Fruit fly (Drosophila melanogaster): ENCODE measurements around the gene CG14086.

DNA sequence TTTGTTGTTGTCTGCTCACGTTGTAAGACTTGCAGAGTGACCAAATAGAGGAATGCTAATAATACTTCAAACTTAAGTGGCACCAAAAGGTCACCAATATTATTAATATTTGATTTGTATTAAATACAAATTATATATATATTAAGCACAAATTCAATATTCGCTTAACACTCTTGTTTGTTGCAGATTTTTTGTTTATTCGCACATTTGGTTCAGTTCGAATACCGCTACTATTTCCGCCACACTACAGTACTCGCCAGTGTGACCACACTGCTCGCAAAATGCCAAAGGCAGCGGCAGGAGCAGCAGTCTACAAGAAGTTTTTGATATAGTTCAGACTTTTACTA is 11.5 kb upstream of the CG14086 start, which contains the start of gene Max:
- peak; percentile 58 for TF ChIP-seq psq (GFP tag; optimal IDR thresholded peaks at IDR 0.05)
- peak; percentile 57 for TF ChIP-seq h (GFP tag; optimal IDR thresholded peaks at IDR 0.05)
- peak; percentile 4 for TF ChIP-seq br (GFP tag; optimal IDR thresholded peaks at IDR 0.05)
- TF ChIP-seq Vsx2 (GFP tag; optimal IDR thresholded peaks at IDR 0.05; ENCODE audit: partially characterized antibody) = no peak
- TF ChIP-seq CG32264 (GFP tag; optimal IDR thresholded peaks at IDR 0.05) = no peak
- TF ChIP-seq pan (optimal IDR thresholded peaks at IDR 0.05) = no peak
- TF ChIP-seq brk (GFP tag; optimal IDR thresholded peaks at IDR 0.05) = no peak
- no peak for TF ChIP-seq jim (GFP tag; optimal IDR thresholded peaks at IDR 0.05)
- TF ChIP-seq Dif (GFP tag; optimal IDR thresholded peaks at IDR 0.05; ENCODE audit: partially characterized antibody) = no peak
- TF ChIP-seq lola (GFP tag; optimal IDR thresholded peaks at IDR 0.05) = no peak
- peak; percentile 73 for TF ChIP-seq Sp1 (GFP tag; optimal IDR thresholded peaks at IDR 0.05)
- TF ChIP-seq Hr83 (GFP tag; optimal IDR thresholded peaks at IDR 0.05; ENCODE audit: poor library complexity, severe bottlenecking) = peak; percentile 13
- TF ChIP-seq Myc (optimal IDR thresholded peaks at IDR 0.05) = peak; percentile 6

Measured in whole organism, wandering third instar larva.